Worm (Caenorhabditis elegans): Measurements from ENCODE around the gene met-2.
A peak's percentile ranks its signal among the peaks of the same experiment; 100 is the strongest.

The met-2 gene

DNA sequence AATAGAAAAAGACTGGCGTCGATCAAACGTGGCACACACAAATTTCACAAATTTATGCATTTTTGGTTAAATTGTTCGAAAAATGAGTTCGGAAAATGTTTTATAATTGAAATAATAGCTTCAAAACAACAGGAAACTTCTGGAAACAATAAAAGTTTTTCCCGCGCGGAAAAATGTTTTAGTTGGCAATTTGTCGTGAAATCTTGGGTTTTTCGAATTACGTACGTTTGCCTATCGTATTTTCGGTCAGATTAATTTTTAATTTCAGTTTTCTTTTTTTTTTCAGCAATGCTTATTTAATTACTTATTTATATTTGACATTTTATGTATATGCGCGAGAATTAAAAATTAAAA lies 19.7 kb upstream of the met-2 start:
- TF ChIP-seq ref-1 (GFP tag; conservative IDR thresholded peaks at IDR 0.05) (no peak), klf-2 (GFP tag; conservative IDR thresholded peaks at IDR 0.05) (no peak), ztf-23 (GFP tag; IDR thresholded peaks at IDR 0.05) (no peak), cog-1 (tag; optimal IDR thresholded peaks at IDR 0.05) (no peak), ztf-29 (GFP tag; IDR thresholded peaks at IDR 0.05) (no peak), tab-1 (GFP tag; IDR thresholded peaks at IDR 0.05) (no peak), T22C8.4 (GFP tag; IDR thresholded peaks at IDR 0.05) (no peak), med-1 (GFP tag; optimal IDR thresholded peaks at IDR 0.05; ENCODE audit: insufficient read depth) (no peak), flt-1 (GFP tag; IDR thresholded peaks at IDR 0.05) (no peak)

- TF ChIP-seq ztf-29 (GFP tag; IDR thresholded peaks at IDR 0.05) (peak; percentile 27; the same call in 1 of the 2 replicates), T22C8.4 (GFP tag; IDR thresholded peaks at IDR 0.05) (no peak), klf-2 (GFP tag; conservative IDR thresholded peaks at IDR 0.05) (no peak), tab-1 (GFP tag; IDR thresholded peaks at IDR 0.05) (no peak), cog-1 (tag; optimal IDR thresholded peaks at IDR 0.05) (peak; percentile 67), ztf-23 (GFP tag; IDR thresholded peaks at IDR 0.05) (no peak), ref-1 (GFP tag; conservative IDR thresholded peaks at IDR 0.05) (no peak), flt-1 (GFP tag; IDR thresholded peaks at IDR 0.05) (peak; percentile 68), med-1 (GFP tag; optimal IDR thresholded peaks at IDR 0.05; ENCODE audit: insufficient read depth) (no peak)
These were observed 18.7 kb upstream of the met-2 start for ce11 chrIII:8356407-8356881.

- no peak for TF ChIP-seq T22C8.4 (GFP tag; IDR thresholded peaks at IDR 0.05)
- peak; percentile 9 for TF ChIP-seq cog-1 (tag; optimal IDR thresholded peaks at IDR 0.05)
- no peak for TF ChIP-seq ref-1 (GFP tag; conservative IDR thresholded peaks at IDR 0.05)
- TF ChIP-seq ztf-29 (GFP tag; IDR thresholded peaks at IDR 0.05) = no peak
- no peak for TF ChIP-seq klf-2 (GFP tag; conservative IDR thresholded peaks at IDR 0.05)
- no peak for TF ChIP-seq med-1 (GFP tag; optimal IDR thresholded peaks at IDR 0.05; ENCODE audit: insufficient read depth)
- no peak for TF ChIP-seq ztf-23 (GFP tag; IDR thresholded peaks at IDR 0.05)
These were observed 16.9 kb upstream of the met-2 start, which contains the start of the genes R05D3.8 and rfp-1 for ce11 chrIII:8358213-8358672. Gene R05D3.8, minus strand, starts transcription at chrIII:8358327. Gene rfp-1, plus strand, starts transcription at chrIII:8358622.

- TF ChIP-seq ztf-23 (GFP tag; IDR thresholded peaks at IDR 0.05) (no peak), ztf-29 (GFP tag; IDR thresholded peaks at IDR 0.05) (no peak), ref-1 (GFP tag; conservative IDR thresholded peaks at IDR 0.05) (no peak), flt-1 (GFP tag; IDR thresholded peaks at IDR 0.05) (no peak), klf-2 (GFP tag; conservative IDR thresholded peaks at IDR 0.05) (no peak), T22C8.4 (GFP tag; IDR thresholded peaks at IDR 0.05) (no peak), tab-1 (GFP tag; IDR thresholded peaks at IDR 0.05) (no peak), med-1 (GFP tag; optimal IDR thresholded peaks at IDR 0.05; ENCODE audit: insufficient read depth) (no peak), cog-1 (tag; optimal IDR thresholded peaks at IDR 0.05) (no peak)
These were observed 11.6 kb upstream of the met-2 start, which contains the start of gene R05D3.3 for ce11 chrIII:8363253-8364061. Gene R05D3.3, plus strand, starts transcription at chrIII:8364011.

DNA sequence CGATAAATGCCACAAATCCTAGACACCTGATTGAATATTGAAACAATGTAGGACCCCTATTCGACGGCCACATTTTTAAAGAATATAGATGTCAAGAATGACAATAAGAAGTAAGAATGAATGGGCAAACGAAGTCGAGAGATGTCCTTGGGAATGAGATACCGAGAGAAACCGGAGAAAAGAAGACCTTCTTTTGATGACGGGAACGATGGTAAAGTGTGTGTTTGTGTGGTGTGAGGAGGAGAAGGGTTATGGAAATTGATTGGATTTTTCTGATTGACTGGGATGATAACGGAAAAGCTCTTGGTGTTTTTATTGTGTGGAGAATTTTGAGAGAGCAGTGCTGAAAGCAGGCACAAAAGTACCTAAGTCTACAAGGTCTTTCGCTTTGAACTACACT lies 6.5 kb upstream of the met-2 start, which contains the start of gene R05D3.9:
Gene R05D3.9, minus strand, starts transcription at position 101 of the 400 bp plus-strand sequence.
- TF ChIP-seq med-1 (GFP tag; optimal IDR thresholded peaks at IDR 0.05; ENCODE audit: insufficient read depth) (no peak), T22C8.4 (GFP tag; IDR thresholded peaks at IDR 0.05) (no peak)

DNA sequence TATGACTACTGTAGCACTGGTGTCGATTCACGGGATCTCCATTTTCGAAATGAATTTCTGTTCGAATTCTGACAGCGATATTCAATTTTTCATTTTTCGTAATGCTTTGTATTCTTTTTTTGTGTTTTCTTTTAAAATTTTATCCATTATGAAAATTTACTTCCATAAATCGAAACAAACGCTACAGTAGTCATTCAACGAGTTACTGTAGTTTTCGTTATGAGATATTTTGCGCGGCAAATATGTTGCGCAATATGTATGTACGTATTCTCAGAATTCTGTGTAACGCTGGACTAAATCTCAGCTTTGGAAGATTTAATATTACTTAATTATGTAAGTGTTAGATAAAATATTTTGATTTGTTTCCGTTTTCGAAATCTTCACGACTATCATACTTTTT lies 5.9 kb upstream of the met-2 start:
- TF ChIP-seq klf-2 (GFP tag; conservative IDR thresholded peaks at IDR 0.05) (no peak), tab-1 (GFP tag; IDR thresholded peaks at IDR 0.05) (no peak), ref-1 (GFP tag; conservative IDR thresholded peaks at IDR 0.05) (no peak), ztf-23 (GFP tag; IDR thresholded peaks at IDR 0.05) (no peak), flt-1 (GFP tag; IDR thresholded peaks at IDR 0.05) (no peak), med-1 (GFP tag; optimal IDR thresholded peaks at IDR 0.05; ENCODE audit: insufficient read depth) (no peak), T22C8.4 (GFP tag; IDR thresholded peaks at IDR 0.05) (no peak), ztf-29 (GFP tag; IDR thresholded peaks at IDR 0.05) (no peak), cog-1 (tag; optimal IDR thresholded peaks at IDR 0.05) (no peak)

ce11 chrIII:8370188-8370587 lies 4.9 kb upstream of the met-2 start:
- no peak for TF ChIP-seq T22C8.4 (GFP tag; IDR thresholded peaks at IDR 0.05)
- no peak for TF ChIP-seq cog-1 (tag; optimal IDR thresholded peaks at IDR 0.05)
- no peak for TF ChIP-seq klf-2 (GFP tag; conservative IDR thresholded peaks at IDR 0.05)
- TF ChIP-seq ztf-23 (GFP tag; IDR thresholded peaks at IDR 0.05) = no peak
- TF ChIP-seq med-1 (GFP tag; optimal IDR thresholded peaks at IDR 0.05; ENCODE audit: insufficient read depth) = no peak
- no peak for TF ChIP-seq flt-1 (GFP tag; IDR thresholded peaks at IDR 0.05)
- no peak for TF ChIP-seq ztf-29 (GFP tag; IDR thresholded peaks at IDR 0.05)
- TF ChIP-seq tab-1 (GFP tag; IDR thresholded peaks at IDR 0.05) = no peak
- TF ChIP-seq ref-1 (GFP tag; conservative IDR thresholded peaks at IDR 0.05) = no peak

DNA sequence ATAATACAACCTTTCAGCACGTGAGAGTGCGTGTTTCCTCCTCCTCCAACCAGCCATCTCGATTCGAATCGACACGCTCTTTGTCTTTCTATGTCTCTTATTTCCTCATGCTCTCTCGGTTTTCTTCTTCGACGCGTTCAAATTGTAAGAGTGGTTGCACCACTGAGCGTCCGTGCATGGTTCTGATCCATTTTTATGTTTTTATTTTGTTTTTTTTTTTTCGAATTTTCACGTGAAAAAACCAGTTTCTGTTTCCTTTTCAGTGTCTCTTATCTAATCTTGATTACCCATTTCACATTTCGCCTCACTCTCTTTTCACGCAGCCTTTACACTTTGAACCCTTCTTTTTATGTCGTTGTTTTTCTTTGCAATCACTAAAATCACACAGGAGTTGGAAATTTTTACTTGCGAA lies 4.2 kb upstream of the met-2 start:
- TF ChIP-seq klf-2 (GFP tag; conservative IDR thresholded peaks at IDR 0.05) (no peak), ztf-23 (GFP tag; IDR thresholded peaks at IDR 0.05) (no peak), T22C8.4 (GFP tag; IDR thresholded peaks at IDR 0.05) (no peak), cog-1 (tag; optimal IDR thresholded peaks at IDR 0.05) (no peak), med-1 (GFP tag; optimal IDR thresholded peaks at IDR 0.05; ENCODE audit: insufficient read depth) (no peak), tab-1 (GFP tag; IDR thresholded peaks at IDR 0.05) (no peak), ref-1 (GFP tag; conservative IDR thresholded peaks at IDR 0.05) (no peak), ztf-29 (GFP tag; IDR thresholded peaks at IDR 0.05) (no peak), flt-1 (GFP tag; IDR thresholded peaks at IDR 0.05) (no peak)

- TF ChIP-seq klf-2 (GFP tag; conservative IDR thresholded peaks at IDR 0.05) (no peak), cog-1 (tag; optimal IDR thresholded peaks at IDR 0.05) (no peak)
These were observed 3.4 kb upstream of the met-2 start, which contains the start of gene lmbr-1 for ce11 chrIII:8371595-8372305. Gene lmbr-1, plus strand, starts transcription at chrIII:8372255.

Measured in whole organism, midembryonic.